Worm (Caenorhabditis elegans) whole organism, L1 larva: ENCODE data around the gene ZC455.1.
A peak's percentile ranks its signal among the peaks of the same experiment; 100 is the strongest.

Experiments used
- C04F5.9 ChIP-seq: sonication (generic microtip); optimal IDR thresholded peaks from 2 replicates; lab custom pipeline; 2016; ENCODE audit warnings: missing genetic modification characterization, missing compliant biosample characterization
- Y116A8C.19 ChIP-seq: sonication (generic microtip); optimal IDR thresholded peaks from 2 replicates; lab custom pipeline; 2016; ENCODE audit warnings: missing compliant biosample characterization, missing genetic modification characterization, borderline replicate concordance
- aha-1 ChIP-seq: fragments of 150-350 bp; optimal IDR thresholded peaks from 2 replicates; lab custom pipeline; 2014; ENCODE audit warnings: missing biosample characterization, missing genetic modification characterization
- alr-1 ChIP-seq: fragments of 200-800 bp; sonication (Bioruptor generic); optimal IDR thresholded peaks from 2 replicates; lab custom pipeline; 2018; ENCODE audit warnings: borderline replicate concordance, mild to moderate bottlenecking, missing genetic modification characterization, missing compliant biosample characterization
- aly-2 ChIP-seq: fragments of 150-350 bp; optimal IDR thresholded peaks from 2 replicates; lab custom pipeline; 2014; ENCODE audit warnings: missing biosample characterization, missing genetic modification characterization
- ama-1 ChIP-seq: fragments of 150-350 bp; optimal IDR thresholded peaks from 2 replicates; lab custom pipeline; 2014
- blmp-1 ChIP-seq: fragments of 150-350 bp; optimal IDR thresholded peaks from 2 replicates; lab custom pipeline; 2014; ENCODE audit warnings: missing biosample characterization, missing genetic modification characterization
- ceh-63 ChIP-seq: fragments of 200-800 bp; sonication (Bioruptor generic); optimal IDR thresholded peaks from 2 replicates; lab custom pipeline; 2018; ENCODE audit warnings: mild to moderate bottlenecking, missing genetic modification characterization, missing compliant biosample characterization
- ceh-8 ChIP-seq: fragments of 200-800 bp; sonication (Bioruptor generic); optimal IDR thresholded peaks from 2 replicates; lab custom pipeline; 2018; ENCODE audit warnings: mild to moderate bottlenecking, missing genetic modification characterization, moderate library complexity, missing compliant biosample characterization
- ceh-82 ChIP-seq, 3 experiments: fragments of 150-350 bp in 1 of 3; sonication (generic microtip) in 2 of 3; optimal IDR thresholded peaks; 2 replicates each; lab custom pipeline; 2014 to 2017; ENCODE audit warnings: missing biosample characterization in 3 of 3, missing genetic modification characterization in 3 of 3
- efl-1 ChIP-seq, 4 experiments: fragments of 150-350 bp; optimal IDR thresholded peaks in 3 of 4; peaks in 1 of 4; 1 replicate in 1 of 4; 2 replicates in 3 of 4; lab custom pipeline; 2014; ENCODE audit warnings: missing biosample characterization in 2 of 4, missing genetic modification characterization in 2 of 4, missing genetic modification reagents in 2 of 4
- efl-3 ChIP-seq: fragments of 200-800 bp; sonication (Bioruptor generic); optimal IDR thresholded peaks from 2 replicates; lab custom pipeline; 2018; ENCODE audit warnings: mild to moderate bottlenecking, missing genetic modification characterization, missing compliant biosample characterization
- elt-2 ChIP-seq: sonication (generic microtip); optimal IDR thresholded peaks from 2 replicates; lab custom pipeline; 2016; ENCODE audit warnings: missing genetic modification characterization, mild to moderate bottlenecking, inconsistent platforms, missing compliant biosample characterization, missing genetic modification reagents
- elt-3 ChIP-seq, 6 experiments: fragments of 150-350 bp in 1 of 6; sonication (generic microtip); optimal IDR thresholded peaks; 2 replicates each; lab custom pipeline; 2017 to 2018; ENCODE audit warnings: missing biosample characterization in 6 of 6, missing genetic modification characterization in 6 of 6, inconsistent platforms in 1 of 6
- ets-5 ChIP-seq: fragments of 200-800 bp; sonication (Bioruptor generic); IDR thresholded peaks from 2 replicates; pipeline ENCODE4 v1.3.6; 2022; ENCODE audit warnings: missing genetic modification characterization, missing compliant biosample characterization
- fkh-10 ChIP-seq: sonication (generic microtip); optimal IDR thresholded peaks from 2 replicates; lab custom pipeline; 2017; ENCODE audit warnings: missing biosample characterization, missing genetic modification reagents, missing genetic modification characterization
- fkh-4 ChIP-seq: sonication (generic microtip); optimal IDR thresholded peaks from 2 replicates; lab custom pipeline; 2016; ENCODE audit warnings: missing compliant biosample characterization, missing genetic modification characterization, borderline replicate concordance
- fkh-8 ChIP-seq: sonication (generic microtip); optimal IDR thresholded peaks from 2 replicates; lab custom pipeline; 2016; ENCODE audit warnings: mild to moderate bottlenecking, missing genetic modification characterization, missing compliant biosample characterization
- fos-1 ChIP-seq: fragments of 150-350 bp; optimal IDR thresholded peaks from 2 replicates; lab custom pipeline; 2014; ENCODE audit warnings: missing biosample characterization, missing genetic modification characterization
- hpl-2 ChIP-seq: fragments of 150-350 bp; optimal IDR thresholded peaks from 2 replicates; lab custom pipeline; 2014; ENCODE audit warnings: missing biosample characterization, missing genetic modification reagents, missing genetic modification characterization
- lin-13 ChIP-seq: fragments of 150-350 bp; optimal IDR thresholded peaks from 2 replicates; lab custom pipeline; 2014; ENCODE audit warnings: missing biosample characterization, missing genetic modification reagents, missing genetic modification characterization
- lin-14 ChIP-seq: fragments of 200-800 bp; sonication (Bioruptor generic); optimal IDR thresholded peaks from 2 replicates; lab custom pipeline; 2018; ENCODE audit warnings: mild to moderate bottlenecking, missing genetic modification characterization, moderate library complexity, missing compliant biosample characterization
- lin-15B ChIP-seq: fragments of 150-350 bp; sonication (generic microtip); optimal IDR thresholded peaks from 3 replicates; lab custom pipeline; 2014; ENCODE audit warnings: missing biosample characterization, missing genetic modification characterization
- lin-35 ChIP-seq, 2 experiments: fragments of 150-350 bp; optimal IDR thresholded peaks; 2 replicates each; lab custom pipeline; 2014; ENCODE audit warnings: missing biosample characterization in 2 of 2, missing genetic modification characterization in 2 of 2, missing genetic modification reagents in 2 of 2
- lin-39 ChIP-seq: fragments of 150-350 bp; optimal IDR thresholded peaks from 2 replicates; lab custom pipeline; 2014; ENCODE audit warnings: missing biosample characterization, missing genetic modification reagents, missing genetic modification characterization
- lir-3 ChIP-seq: sonication (generic microtip); optimal IDR thresholded peaks from 2 replicates; lab custom pipeline; 2016; ENCODE audit warnings: mild to moderate bottlenecking, missing genetic modification characterization, moderate library complexity, missing compliant biosample characterization; ENCODE audit not compliant: poor library complexity
- mef-2 ChIP-seq: fragments of 150-350 bp; optimal IDR thresholded peaks from 2 replicates; lab custom pipeline; 2014; ENCODE audit warnings: missing biosample characterization, missing genetic modification characterization
- mep-1 ChIP-seq: fragments of 150-350 bp; optimal IDR thresholded peaks from 2 replicates; lab custom pipeline; 2014; ENCODE audit warnings: missing biosample characterization, missing genetic modification characterization
- nhr-19 ChIP-seq: fragments of 200-800 bp; sonication (Bioruptor generic); conservative IDR thresholded peaks from 2 replicates; pipeline ENCODE4 v1.3.6; 2022; ENCODE audit warnings: missing genetic modification characterization, missing compliant biosample characterization
- nhr-20 ChIP-seq: sonication (generic microtip); optimal IDR thresholded peaks from 2 replicates; lab custom pipeline; 2016; ENCODE audit warnings: mild to moderate bottlenecking, missing genetic modification characterization, missing compliant biosample characterization
- nhr-28 ChIP-seq: fragments of 150-350 bp; optimal IDR thresholded peaks from 2 replicates; lab custom pipeline; 2014; ENCODE audit warnings: missing biosample characterization, missing genetic modification characterization
- nhr-47 ChIP-seq: sonication (generic microtip); optimal IDR thresholded peaks from 2 replicates; lab custom pipeline; 2016; ENCODE audit warnings: mild to moderate bottlenecking, missing genetic modification characterization, moderate library complexity, missing compliant biosample characterization
- nhr-71 ChIP-seq: sonication (generic microtip); optimal IDR thresholded peaks from 2 replicates; lab custom pipeline; 2016; ENCODE audit warnings: mild to moderate bottlenecking, missing genetic modification characterization, moderate library complexity, missing compliant biosample characterization
- nhr-77 ChIP-seq: fragments of 150-350 bp; optimal IDR thresholded peaks from 2 replicates; lab custom pipeline; 2014; ENCODE audit warnings: missing biosample characterization, missing genetic modification characterization
- nhr-84 ChIP-seq: sonication (generic microtip); optimal IDR thresholded peaks from 2 replicates; lab custom pipeline; 2017; ENCODE audit warnings: missing biosample characterization, missing genetic modification characterization
- nhr-85 ChIP-seq: sonication (generic microtip); peaks from one replicate; lab custom pipeline; 2016; ENCODE audit warnings: missing genetic modification characterization, inconsistent platforms, missing compliant biosample characterization
- nhr-90 ChIP-seq: sonication (generic microtip); optimal IDR thresholded peaks from 2 replicates; lab custom pipeline; 2016; ENCODE audit warnings: mild to moderate bottlenecking, missing genetic modification characterization, missing compliant biosample characterization; ENCODE audit not compliant: poor library complexity
- pag-3 ChIP-seq: sonication (generic microtip); optimal IDR thresholded peaks from 2 replicates; lab custom pipeline; 2017; ENCODE audit warnings: missing genetic modification characterization, mild to moderate bottlenecking, missing compliant biosample characterization, antibody characterized with exemption, borderline replicate concordance; ENCODE audit not compliant: insufficient read depth
- snpc-4 ChIP-seq: fragments of 150-350 bp; optimal IDR thresholded peaks from 2 replicates; lab custom pipeline; 2014; ENCODE audit warnings: missing biosample characterization, missing genetic modification characterization
- snu-23 ChIP-seq: sonication (generic microtip); optimal IDR thresholded peaks from 2 replicates; lab custom pipeline; 2016; ENCODE audit warnings: missing genetic modification characterization, missing compliant biosample characterization
- sox-4 ChIP-seq: sonication (generic microtip); optimal IDR thresholded peaks from 2 replicates; lab custom pipeline; 2016; ENCODE audit warnings: missing genetic modification characterization, missing compliant biosample characterization
- tbx-2 ChIP-seq: sonication (generic microtip); optimal IDR thresholded peaks from 2 replicates; lab custom pipeline; 2016; ENCODE audit warnings: missing genetic modification characterization, missing compliant biosample characterization
- tlp-1 ChIP-seq: fragments of 150-350 bp; optimal IDR thresholded peaks from 2 replicates; lab custom pipeline; 2014; ENCODE audit warnings: missing biosample characterization, missing genetic modification characterization
- unc-130 ChIP-seq: fragments of 150-350 bp; optimal IDR thresholded peaks from 2 replicates; lab custom pipeline; 2017; ENCODE audit warnings: missing biosample characterization, missing genetic modification characterization, inconsistent platforms
- unc-30 ChIP-seq: sonication (generic microtip); optimal IDR thresholded peaks from 2 replicates; lab custom pipeline; 2017; ENCODE audit warnings: missing biosample characterization, missing genetic modification characterization
- unc-62 ChIP-seq: fragments of 150-350 bp; optimal IDR thresholded peaks from 2 replicates; lab custom pipeline; 2014; ENCODE audit warnings: missing biosample characterization, missing genetic modification reagents, missing genetic modification characterization
- unc-86 ChIP-seq: sonication (generic microtip); optimal IDR thresholded peaks from 2 replicates; lab custom pipeline; 2016; ENCODE audit warnings: missing genetic modification characterization, missing compliant biosample characterization
- xbp-1 ChIP-seq: sonication (generic microtip); optimal IDR thresholded peaks from 2 replicates; lab custom pipeline; 2016; ENCODE audit warnings: missing genetic modification characterization, missing compliant biosample characterization
- zip-4 ChIP-seq: fragments of 200-800 bp; sonication (Bioruptor generic); optimal IDR thresholded peaks from 2 replicates; lab custom pipeline; 2018; ENCODE audit warnings: mild to moderate bottlenecking, missing genetic modification characterization, moderate library complexity, missing compliant biosample characterization
- ztf-11 ChIP-seq, 2 experiments: sonication (generic microtip); optimal IDR thresholded peaks; 2 replicates each; lab custom pipeline; 2016 to 2017; ENCODE audit warnings: missing genetic modification characterization in 2 of 2, missing biosample characterization in 1 of 2, missing compliant biosample characterization in 1 of 2
- ztf-4 ChIP-seq: fragments of 150-350 bp; optimal IDR thresholded peaks from 2 replicates; lab custom pipeline; 2014; ENCODE audit warnings: missing biosample characterization, missing genetic modification characterization

The ZC455.1 gene

ce11 chrV:12728062-12728665 is 45.2 kb upstream of the ZC455.1 start, which contains the start of the genes rpl-28 and mrpl-49 (continued):
- TF ChIP-seq sox-4 (tag; lab: Kevin White, UChicago) (peak; percentile 21), lin-13 (GFP tag; lab: Kevin White, UChicago) (peak; percentile 81), nhr-85 (tag; lab: Kevin White, UChicago) (peak; percentile 93), lin-39 (peak; percentile 78), C04F5.9 (peak; percentile 61), xbp-1 (peak; percentile 89), blmp-1 (peak; percentile 83), fkh-4 (tag; lab: Kevin White, UChicago) (no peak), aly-2 (tag; lab: Kevin White, UChicago) (peak; percentile 42), efl-1 (optimal IDR thresholded peaks at IDR 0.05; lab: Kevin White, UChicago) (peak; percentile 86 to 87), efl-1 (GFP tag; optimal IDR thresholded peaks at IDR 0.05 in 1 of 2; lab: Kevin White, UChicago) (peak; percentile 84 to 98), ets-5 (no peak), alr-1 (tag; lab: Kevin White, UChicago) (peak; percentile 1), ama-1 (no peak), ztf-11 (tag; optimal IDR thresholded peaks at IDR 0.05; lab: Kevin White, UChicago) (peak in 1 of 2 experiments; percentile 41), lin-15B (tag; lab: Kevin White, UChicago) (peak; percentile 98), tbx-2 (tag; lab: Kevin White, UChicago) (peak; percentile 83), fkh-8 (peak; percentile 94), snu-23 (GFP tag; lab: Kevin White, UChicago) (peak; percentile 93), unc-62 (GFP tag; lab: Kevin White, UChicago) (no peak), nhr-47 (tag; lab: Kevin White, UChicago) (peak; percentile 90), unc-130 (tag; lab: Kevin White, UChicago) (peak; percentile 85), hpl-2 (GFP tag; lab: Kevin White, UChicago) (peak; percentile 23), tlp-1 (tag; lab: Kevin White, UChicago) (no peak), fkh-10 (GFP tag; lab: Kevin White, UChicago) (peak; percentile 42), lir-3 (peak; percentile 71), nhr-19 (peak; percentile 86), Y116A8C.19 (no peak), efl-3 (GFP tag; lab: Kevin White, UChicago) (no peak), zip-4 (GFP tag; lab: Kevin White, UChicago) (peak; percentile 1), snpc-4 (tag; lab: Kevin White, UChicago) (peak; percentile 89), mef-2 (tag; lab: Kevin White, UChicago) (peak; percentile 29), unc-86 (peak; percentile 72), nhr-84 (tag; lab: Kevin White, UChicago) (no peak), nhr-20 (tag; lab: Kevin White, UChicago) (peak; percentile 92), aha-1 (no peak), nhr-28 (tag; lab: Kevin White, UChicago) (no peak), mep-1 (peak; percentile 97), ceh-63 (GFP tag; lab: Kevin White, UChicago) (no peak), nhr-77 (tag; lab: Kevin White, UChicago) (peak; percentile 82), nhr-90 (peak; percentile 82), fos-1 (tag; lab: Kevin White, UChicago) (peak; percentile 84), ztf-4 (tag; lab: Kevin White, UChicago) (peak; percentile 25), unc-30 (tag; lab: Kevin White, UChicago) (no peak), elt-3 (tag; optimal IDR thresholded peaks at IDR 0.05; lab: Kevin White, UChicago) (peak in 4 of 6 experiments; percentile 51 to 92 (median 70)), lin-35 (GFP tag; optimal IDR thresholded peaks at IDR 0.05; lab: Kevin White, UChicago) (peak; percentile 85 to 92), ceh-82 (tag; optimal IDR thresholded peaks at IDR 0.05; lab: Kevin White, UChicago) (peak; percentile 92 to 93 (median 93)), nhr-71 (peak; percentile 91), pag-3 (tag; lab: Kevin White, UChicago) (no peak), elt-2 (tag; lab: Kevin White, UChicago) (peak; percentile 33), lin-14 (GFP tag; lab: Kevin White, UChicago) (peak; percentile 95), ceh-8 (GFP tag; lab: Kevin White, UChicago) (peak; percentile 56)
